Fruit fly (Drosophila melanogaster) whole organism, larva: Measurements from ENCODE around the gene CG4408.
A peak's percentile ranks its signal among the peaks of the same experiment; 100 is the strongest.

Experiments
- noc ChIP-seq: fragments of 200-800 bp; sonication (Bioruptor generic); optimal IDR thresholded peaks from 3 replicates; lab custom pipeline; 2019; ENCODE audit warnings: missing biosample characterization, mild to moderate bottlenecking, missing genetic modification characterization, moderate library complexity

CG4408 gene

DNA sequence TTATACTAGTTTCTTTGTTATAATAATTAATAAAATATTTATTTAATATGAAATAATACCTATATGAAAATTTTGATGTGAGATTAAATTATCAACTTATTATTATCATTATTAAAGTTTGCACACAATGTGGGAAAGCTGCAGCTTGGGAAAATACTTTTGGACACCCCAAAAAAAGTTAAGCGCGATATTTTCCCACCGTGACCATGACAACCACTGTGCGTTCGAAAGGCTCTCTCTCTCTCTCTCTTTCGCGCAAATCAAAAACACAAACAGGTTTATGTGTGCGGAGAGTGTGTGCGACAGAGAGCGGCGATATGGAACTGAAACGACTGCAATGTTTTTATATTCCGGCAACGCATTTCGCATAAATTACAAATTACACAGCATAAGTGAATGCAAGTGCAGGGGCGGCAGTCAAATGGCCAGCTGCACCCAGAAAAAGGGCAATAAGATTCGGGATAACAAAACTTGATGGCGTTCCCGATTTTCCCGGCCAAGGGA, 16.4 kb downstream of the CG4408 start:
- TF ChIP-seq noc (tag; lab: Kevin White, UChicago) = peak; percentile 80

DNA sequence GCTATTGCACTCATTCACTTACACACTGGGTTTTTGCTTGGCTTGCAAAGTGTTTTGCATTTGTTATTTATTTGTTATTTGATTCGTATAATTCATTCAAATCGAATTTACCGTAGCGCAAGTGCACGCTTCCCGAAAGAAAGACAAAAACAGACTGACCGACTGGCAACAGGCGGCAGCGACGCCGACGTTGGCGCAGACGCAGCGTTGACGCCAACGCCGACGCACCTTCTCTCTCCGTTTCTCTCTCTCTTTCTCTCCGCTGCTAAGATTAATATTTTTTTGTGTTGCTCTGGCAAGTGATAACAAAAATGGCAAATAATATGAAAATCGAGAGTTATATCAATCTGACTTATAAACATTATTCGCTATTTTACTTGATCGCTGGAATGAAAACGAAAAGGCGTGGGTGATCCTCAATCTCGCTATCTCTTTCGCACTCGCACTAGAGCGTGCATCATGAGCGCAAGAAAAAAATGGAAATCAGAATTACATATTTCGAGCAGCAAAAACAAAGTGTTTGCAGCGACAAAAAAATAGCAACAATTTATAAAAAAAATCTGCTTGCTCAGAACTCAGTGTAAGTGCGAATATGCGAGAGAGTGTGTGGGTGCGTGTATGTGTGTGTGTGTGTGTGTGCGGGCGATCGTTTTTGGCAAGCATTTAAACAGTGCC, 17.2 kb downstream of the CG4408 start, which contains the start of gene pnt:
Gene pnt, minus strand, starts transcription at position 161 of the 675 bp plus-strand sequence.
- TF ChIP-seq noc (tag; lab: Kevin White, UChicago) = no peak

DNA sequence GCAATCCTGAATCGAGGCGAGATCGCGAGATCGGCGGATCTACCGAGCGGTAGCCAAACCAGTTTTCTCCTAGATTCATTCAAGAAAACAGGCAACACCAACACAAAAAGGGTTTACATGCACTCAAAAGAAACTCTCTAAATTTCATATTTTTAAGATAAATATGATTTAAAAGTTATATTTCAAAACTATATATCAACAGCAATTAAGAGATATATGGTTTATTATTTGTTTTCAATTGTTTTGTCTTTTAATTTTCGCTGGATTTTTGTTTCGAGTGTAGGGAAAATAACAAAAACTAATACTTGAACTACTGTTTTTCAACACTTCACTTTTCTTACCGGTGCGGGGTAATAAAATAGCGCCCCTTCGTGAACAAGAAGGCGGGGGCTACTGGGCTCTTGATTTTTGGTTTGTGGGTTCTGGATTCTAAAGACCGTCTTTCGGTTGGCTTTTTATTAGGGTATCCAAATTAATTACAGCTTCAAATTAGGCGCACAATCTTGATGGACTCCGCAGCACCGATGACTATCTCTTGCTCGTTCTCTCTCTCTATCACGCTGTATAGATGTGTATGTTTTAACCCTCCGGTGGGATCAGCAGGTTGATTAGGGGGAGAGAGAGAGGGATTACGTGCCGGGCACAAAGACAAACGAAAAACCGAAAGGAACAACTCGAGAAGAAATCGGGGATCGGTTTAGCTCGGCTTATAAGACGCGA, 18.2 kb downstream of the CG4408 start:
- no peak for TF ChIP-seq noc (tag; lab: Kevin White, UChicago)

DNA sequence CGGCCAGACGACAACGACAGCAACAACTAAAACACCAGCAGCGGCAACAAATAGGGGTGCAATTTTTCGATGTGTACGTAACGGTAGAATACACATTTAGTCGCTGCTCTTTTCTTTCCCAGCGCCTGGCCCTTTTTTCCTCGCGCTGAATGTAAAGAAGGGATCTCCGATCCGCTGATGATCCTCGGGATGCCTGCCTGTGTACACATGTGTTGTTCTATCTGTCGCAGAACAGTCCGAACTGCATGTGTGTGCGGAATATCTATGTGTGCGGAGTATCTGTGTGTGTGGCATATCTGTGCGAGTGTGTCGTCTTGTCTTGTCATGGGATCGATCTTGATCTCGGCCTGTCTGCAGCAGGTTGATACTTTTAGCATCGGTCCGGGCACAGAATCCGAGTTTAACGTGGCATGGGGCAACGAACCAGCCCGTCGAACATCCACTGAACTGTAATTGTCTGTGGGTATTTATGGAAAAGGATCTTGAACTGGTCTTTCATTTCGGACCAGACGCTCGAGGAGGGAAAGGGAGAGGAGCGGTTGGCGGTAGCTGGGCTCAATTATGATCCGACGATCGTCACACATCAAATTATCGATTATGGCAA, 19.6 kb downstream of the CG4408 start:
- TF ChIP-seq noc (tag; lab: Kevin White, UChicago) = no peak

DNA sequence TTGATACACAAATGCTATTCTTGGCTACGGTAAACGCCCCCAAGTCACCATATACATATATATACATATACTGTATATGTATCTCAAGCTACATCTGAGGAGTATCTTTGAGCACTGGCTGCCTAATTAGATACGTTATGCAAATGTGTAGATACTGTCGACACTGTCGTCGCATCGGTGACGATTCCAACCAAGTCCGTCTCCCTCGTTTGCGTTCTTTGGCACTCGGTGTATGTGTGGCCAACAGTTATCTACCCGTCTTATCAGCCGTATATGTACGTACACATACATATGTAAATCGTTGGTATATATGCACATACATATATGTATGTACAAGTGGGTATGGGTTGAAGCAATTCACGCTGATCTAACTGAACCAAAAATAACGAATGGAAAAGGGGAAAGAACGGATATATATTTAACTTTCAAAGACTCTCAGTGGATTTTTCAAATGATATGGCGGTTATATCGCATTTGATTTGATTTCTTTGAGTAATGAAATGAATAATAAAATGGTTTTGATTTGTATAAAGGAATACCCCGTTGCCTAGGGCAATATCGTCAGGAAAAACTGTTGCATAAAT, 21.5 kb downstream of the CG4408 start:
- TF ChIP-seq noc (tag; lab: Kevin White, UChicago) = no peak

DNA sequence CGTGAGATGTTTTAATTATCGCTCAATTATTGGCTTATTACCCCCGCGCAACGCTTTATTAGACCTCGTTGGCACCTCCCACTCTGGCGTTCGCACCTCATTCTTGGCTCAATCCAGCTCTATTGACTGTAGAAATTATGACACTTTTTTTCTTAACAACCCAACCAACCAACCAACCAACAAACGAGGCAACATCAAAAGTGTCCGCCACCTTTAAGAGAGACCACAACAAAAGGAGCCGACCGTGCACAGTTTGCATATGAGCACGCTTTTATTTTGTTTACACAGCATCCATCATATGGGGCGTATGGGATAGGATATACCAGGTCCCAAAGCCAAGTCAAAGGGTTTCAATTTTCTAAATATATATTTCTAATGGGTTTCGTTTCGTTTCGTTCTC, 22.8 kb downstream of the CG4408 start:
- TF ChIP-seq noc (tag; lab: Kevin White, UChicago) = no peak

DNA sequence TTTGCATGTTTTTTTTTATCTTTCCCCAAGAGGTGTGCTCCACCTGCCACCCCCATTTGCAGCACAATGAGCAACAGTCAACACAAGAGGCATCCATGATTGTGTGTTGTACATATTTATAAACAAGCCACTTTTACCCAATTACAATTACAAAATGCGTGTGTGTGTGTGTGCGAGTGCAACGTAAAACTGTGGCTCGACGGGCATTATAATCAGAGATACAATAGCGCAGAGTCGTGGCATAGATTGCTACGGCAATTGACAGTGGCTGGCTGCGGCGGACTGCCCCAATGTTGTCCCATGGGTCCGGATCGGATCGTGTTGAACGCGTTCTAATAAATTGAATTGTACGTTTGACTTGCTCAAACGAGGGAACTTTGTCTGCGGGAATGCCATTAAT, 25.1 kb downstream of the CG4408 start:
- no peak for TF ChIP-seq noc (tag; lab: Kevin White, UChicago)

DNA sequence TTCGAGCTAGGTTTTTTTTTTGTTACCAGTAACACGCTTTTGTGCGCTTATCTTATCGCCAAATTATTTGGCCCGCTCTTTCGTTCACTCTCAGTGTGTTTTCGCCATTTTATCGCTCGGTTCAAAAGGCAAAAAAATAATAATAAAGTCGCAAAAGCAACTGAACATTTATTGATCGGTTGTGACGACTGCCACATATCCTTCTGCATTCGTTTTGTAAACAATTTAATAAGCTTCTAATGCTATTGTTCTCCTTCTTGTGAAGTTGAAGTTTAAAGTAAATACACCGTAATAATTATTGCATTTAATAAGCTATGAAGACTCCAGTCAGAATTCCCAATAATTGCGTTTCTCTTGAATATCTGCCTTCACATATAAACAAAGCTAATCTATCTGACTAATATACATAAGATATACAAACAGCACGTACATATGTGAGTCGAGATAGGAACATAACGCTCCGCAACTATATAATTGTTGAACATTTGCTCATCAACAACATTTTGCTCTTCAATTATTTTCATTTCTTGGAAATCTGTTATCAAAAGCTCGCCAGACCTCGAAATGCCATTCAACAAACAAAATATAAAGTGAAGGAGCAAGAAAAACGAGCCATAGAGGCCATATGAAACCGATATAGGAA, 26.1 kb downstream of the CG4408 start:
- TF ChIP-seq noc (tag; lab: Kevin White, UChicago) = peak; percentile 73

DNA sequence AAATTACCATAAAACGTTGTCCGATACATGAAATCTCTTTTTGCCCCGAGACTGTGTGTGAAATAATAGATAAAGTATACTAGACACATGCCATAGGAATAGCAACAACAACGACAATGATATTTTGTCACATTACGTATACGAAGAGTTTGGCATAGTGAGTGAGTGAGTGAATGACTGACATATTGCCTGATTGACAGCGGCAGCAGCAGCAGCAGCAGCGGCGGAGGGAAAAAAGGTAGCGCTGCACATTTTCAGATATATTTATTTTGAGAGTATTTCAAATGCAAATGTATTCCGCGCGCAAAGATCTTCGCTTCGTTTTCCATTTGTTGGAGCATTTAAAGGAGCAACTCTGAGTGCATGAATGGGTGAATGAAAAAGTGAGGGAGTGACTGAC, 26.9 kb downstream of the CG4408 start:
- TF ChIP-seq noc (tag; lab: Kevin White, UChicago) = no peak

DNA sequence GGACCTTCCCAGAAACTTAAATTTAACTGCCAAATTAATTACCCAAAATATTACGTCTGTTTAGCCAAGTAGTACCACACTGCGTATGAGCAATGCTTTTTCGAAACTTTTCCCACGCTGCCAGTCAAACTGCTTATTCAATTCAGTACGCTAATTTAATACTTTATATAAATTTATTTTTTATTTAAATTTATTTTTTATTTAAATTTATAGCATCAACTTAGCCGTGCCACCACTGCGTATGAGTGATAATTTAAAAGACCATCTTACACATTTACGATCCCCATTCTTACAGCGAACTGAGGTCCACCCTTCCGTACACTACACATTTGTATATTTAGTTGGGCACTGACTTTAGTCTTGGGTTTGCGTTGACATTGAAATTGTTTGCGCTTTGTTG, 27.8 kb downstream of the CG4408 start:
- TF ChIP-seq noc (tag; lab: Kevin White, UChicago) = peak; percentile 95

DNA sequence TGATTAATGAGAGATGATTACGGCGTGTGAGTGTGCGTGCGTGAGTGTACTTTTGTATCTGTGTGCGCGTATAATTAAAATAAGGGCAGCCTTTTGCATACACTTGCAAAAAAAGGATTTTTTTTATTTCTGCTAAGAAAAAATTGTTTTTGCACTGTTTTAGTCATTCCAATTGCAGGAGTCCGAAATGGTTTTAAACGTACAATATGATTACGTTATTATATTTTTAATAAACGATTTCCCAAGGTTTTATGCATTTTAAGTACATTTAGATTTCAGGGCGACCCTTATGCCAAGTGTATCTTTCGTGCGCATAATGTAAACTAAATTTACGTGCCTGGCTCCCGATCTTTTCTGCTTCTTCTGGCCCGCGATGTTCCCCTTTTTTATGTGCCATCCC, 28.5 kb downstream of the CG4408 start:
- peak; percentile 64 for TF ChIP-seq noc (tag; lab: Kevin White, UChicago)

DNA sequence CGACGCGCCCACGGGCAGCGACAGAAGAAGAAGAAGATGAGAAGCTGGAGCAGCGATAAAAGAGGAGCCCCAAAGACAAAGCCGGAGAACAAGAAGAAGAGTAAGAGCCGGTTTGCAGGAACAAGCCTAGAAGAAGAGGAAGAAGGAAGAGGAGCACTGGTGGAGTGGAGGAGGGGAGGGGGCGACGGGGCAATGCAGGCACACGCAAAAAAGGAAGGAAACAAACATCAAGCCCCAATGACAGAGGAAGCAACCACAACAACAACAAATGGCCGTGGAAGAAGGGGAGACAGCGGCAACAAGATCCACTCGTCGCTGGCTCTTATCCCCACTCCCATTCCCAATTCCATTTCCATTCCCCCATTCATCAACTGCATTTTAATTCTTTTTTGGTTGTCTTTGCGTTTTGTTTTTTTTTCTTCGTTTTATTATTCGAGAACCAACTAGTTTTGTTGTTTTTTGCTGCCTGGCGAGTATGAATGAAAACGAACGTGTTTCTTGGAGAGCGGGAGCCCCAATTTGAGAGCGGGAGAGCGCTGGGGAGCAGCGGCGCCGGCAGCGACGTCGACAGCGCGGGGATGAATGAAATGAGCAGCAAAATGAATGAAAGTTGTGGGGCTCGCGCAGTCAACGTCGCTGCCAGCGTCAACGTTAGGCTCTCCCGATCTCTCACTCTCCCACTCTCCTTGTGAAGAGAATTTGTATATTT, 29.2 kb downstream of the CG4408 start:
- TF ChIP-seq noc (tag; lab: Kevin White, UChicago) = no peak

DNA sequence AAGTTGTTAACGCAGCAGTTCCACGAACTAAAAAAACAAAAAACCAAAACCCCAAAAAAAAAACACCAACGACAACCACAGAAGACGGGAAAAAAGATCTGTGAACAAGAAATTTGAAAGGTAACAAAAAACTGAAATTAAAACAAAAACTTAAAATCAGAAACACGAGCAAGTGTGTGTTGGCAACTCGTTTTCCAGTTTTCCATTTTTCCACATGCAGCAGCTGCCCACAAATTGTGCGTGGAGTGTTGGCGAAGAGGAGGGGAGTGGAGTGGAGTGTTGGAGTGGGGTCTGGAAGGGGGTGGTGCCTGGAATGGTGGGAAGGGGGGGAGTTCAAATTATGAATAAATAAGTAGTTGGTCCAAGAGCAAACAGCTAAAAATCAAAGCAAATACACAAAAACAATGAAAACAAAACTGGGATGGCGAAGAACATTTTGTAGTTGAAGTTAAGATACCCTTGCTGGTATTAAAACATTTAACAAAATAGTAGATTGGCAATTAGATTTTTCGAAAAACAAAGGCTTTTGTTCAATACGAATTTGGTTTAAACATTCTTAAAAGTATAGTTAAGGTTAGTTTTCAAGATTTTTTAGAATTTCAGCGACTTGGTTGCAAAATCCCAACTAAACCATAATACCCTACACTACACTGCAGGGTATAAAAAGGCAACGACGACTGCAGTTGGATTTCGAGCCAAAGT, 29.9 kb downstream of the CG4408 start:
- no peak for TF ChIP-seq noc (tag; lab: Kevin White, UChicago)
